Fruit fly (Drosophila melanogaster) whole organism, adult: ENCODE results near the gene CG17186.

Source experiments
- CG11617 ChIP-seq: fragments of 200-800 bp; sonication (Bioruptor generic); optimal IDR thresholded peaks from 2 replicates; lab custom pipeline; 2017; ENCODE audit warnings: mild to moderate bottlenecking, missing biosample characterization, missing genetic modification reagents, missing genetic modification characterization
- CG12768 ChIP-seq: fragments of 200-800 bp; sonication (Bioruptor generic); optimal IDR thresholded peaks from 2 replicates; lab custom pipeline; 2017; ENCODE audit warnings: missing biosample characterization, missing genetic modification characterization, mild to moderate bottlenecking, moderate library complexity, missing genetic modification reagents
- CG14711 ChIP-seq: fragments of 200-800 bp; sonication (Bioruptor generic); optimal IDR thresholded peaks from 2 replicates; lab custom pipeline; 2018; ENCODE audit warnings: missing biosample characterization, mild to moderate bottlenecking, missing genetic modification characterization, moderate library complexity
- CG1620 ChIP-seq: fragments of 200-800 bp; sonication (Bioruptor generic); optimal IDR thresholded peaks from 2 replicates; lab custom pipeline; 2016; ENCODE audit warnings: missing biosample characterization, missing genetic modification characterization
- CG33017 ChIP-seq: fragments of 200-800 bp; sonication (Bioruptor generic); optimal IDR thresholded peaks from 2 replicates; lab custom pipeline; 2018; ENCODE audit warnings: missing biosample characterization, mild to moderate bottlenecking, missing genetic modification characterization, moderate library complexity
- CG5204 ChIP-seq: fragments of 200-800 bp; sonication (Bioruptor generic); optimal IDR thresholded peaks from 2 replicates; lab custom pipeline; 2016; ENCODE audit warnings: missing biosample characterization, missing genetic modification characterization
- CG7045 ChIP-seq: fragments of 200-800 bp; sonication (Bioruptor generic); optimal IDR thresholded peaks from 2 replicates; lab custom pipeline; 2017; ENCODE audit warnings: missing biosample characterization, mild to moderate bottlenecking, missing genetic modification characterization
- CG7101 ChIP-seq: fragments of 200-800 bp; sonication (Bioruptor generic); optimal IDR thresholded peaks from 2 replicates; lab custom pipeline; 2018; ENCODE audit warnings: missing biosample characterization, mild to moderate bottlenecking, missing genetic modification characterization, moderate library complexity
- Clk ChIP-seq: fragments of 200-800 bp; sonication (Bioruptor generic); optimal IDR thresholded peaks from 2 replicates; lab custom pipeline; 2017; ENCODE audit warnings: missing biosample characterization, missing genetic modification characterization
- Crg-1 ChIP-seq: fragments of 200-800 bp; sonication (Bioruptor generic); optimal IDR thresholded peaks from 2 replicates; lab custom pipeline; 2016; ENCODE audit warnings: missing biosample characterization, missing genetic modification characterization
- Hr96 ChIP-seq: fragments of 200-800 bp; sonication (Bioruptor generic); optimal IDR thresholded peaks from 2 replicates; lab custom pipeline; 2016; ENCODE audit warnings: missing biosample characterization, missing genetic modification characterization
- Mnt ChIP-seq: fragments of 200-800 bp; sonication (Bioruptor generic); optimal IDR thresholded peaks from 2 replicates; lab custom pipeline; 2016; ENCODE audit warnings: missing biosample characterization, mild to moderate bottlenecking, missing genetic modification characterization
- bab1 ChIP-seq: fragments of 200-800 bp; sonication (Bioruptor generic); optimal IDR thresholded peaks from 3 replicates; lab custom pipeline; 2019; ENCODE audit warnings: missing biosample characterization, mild to moderate bottlenecking, missing genetic modification characterization, moderate library complexity
- cic ChIP-seq: fragments of 200-800 bp; sonication (Bioruptor generic); optimal IDR thresholded peaks from 2 replicates; lab custom pipeline; 2017; ENCODE audit warnings: missing biosample characterization, mild to moderate bottlenecking, missing genetic modification characterization, moderate library complexity
- cnc ChIP-seq, 2 experiments: fragments of >200 bp; optimal IDR thresholded peaks; 2 replicates each; lab custom pipeline; 2017
- kay ChIP-seq: fragments of 200-800 bp; sonication (Bioruptor generic); peaks from one replicate; lab custom pipeline; 2016; ENCODE audit warnings: missing biosample characterization, missing genetic modification characterization, borderline replicate concordance
- ovo ChIP-seq: fragments of 200-800 bp; sonication (Bioruptor generic); optimal IDR thresholded peaks from 2 replicates; lab custom pipeline; 2016; ENCODE audit warnings: missing biosample characterization, missing genetic modification characterization
- pad ChIP-seq: fragments of 200-800 bp; sonication (Bioruptor generic); optimal IDR thresholded peaks from 3 replicates; lab custom pipeline; 2017; ENCODE audit warnings: missing biosample characterization, missing genetic modification characterization, mild to moderate bottlenecking, moderate library complexity, missing genetic modification reagents
- tj ChIP-seq: fragments of 200-800 bp; sonication (Bioruptor generic); optimal IDR thresholded peaks from 3 replicates; lab custom pipeline; 2017; ENCODE audit warnings: missing biosample characterization, mild to moderate bottlenecking, missing genetic modification characterization, moderate library complexity
- toe ChIP-seq: fragments of 200-800 bp; sonication (Bioruptor generic); optimal IDR thresholded peaks from 2 replicates; lab custom pipeline; 2016; ENCODE audit warnings: missing biosample characterization, missing genetic modification characterization

CG17186 gene

DNA sequence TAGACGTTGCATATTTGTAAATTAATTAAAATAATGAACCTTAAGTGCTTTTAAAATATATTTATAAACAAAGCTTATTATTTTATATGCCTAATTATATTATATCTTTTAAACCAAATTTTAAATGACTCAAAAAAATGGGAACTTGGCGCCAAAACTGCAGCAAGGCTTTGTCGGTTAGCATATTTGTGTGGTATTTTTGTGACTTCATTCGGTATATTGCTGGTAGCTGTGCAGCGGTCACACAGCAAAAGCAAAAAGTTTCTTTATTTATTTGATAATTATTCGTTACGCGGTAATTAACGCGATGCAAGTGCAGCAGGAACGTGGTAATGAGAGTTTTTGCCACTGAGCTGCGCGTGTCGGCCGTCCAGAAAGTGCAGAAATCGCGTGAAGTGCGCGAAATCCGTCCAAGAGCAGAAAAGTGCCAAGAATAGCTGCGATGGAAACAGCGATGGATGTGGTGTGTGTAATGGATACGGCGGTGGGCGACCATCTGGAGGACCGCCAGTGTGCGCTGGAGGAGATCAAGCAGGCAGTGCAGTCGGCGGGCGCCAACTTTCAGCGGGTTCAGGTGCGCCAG is 2.2 kb upstream of the CG17186 start, which contains the start of gene Ask1:
Ask1 (plus strand) TSS at position 250 of the 583 bp plus-strand sequence.
- TF ChIP-seq CG11617 (no peak), bab1 (GFP tag; lab: Kevin White, UChicago) (peak; percentile 39)

DNA sequence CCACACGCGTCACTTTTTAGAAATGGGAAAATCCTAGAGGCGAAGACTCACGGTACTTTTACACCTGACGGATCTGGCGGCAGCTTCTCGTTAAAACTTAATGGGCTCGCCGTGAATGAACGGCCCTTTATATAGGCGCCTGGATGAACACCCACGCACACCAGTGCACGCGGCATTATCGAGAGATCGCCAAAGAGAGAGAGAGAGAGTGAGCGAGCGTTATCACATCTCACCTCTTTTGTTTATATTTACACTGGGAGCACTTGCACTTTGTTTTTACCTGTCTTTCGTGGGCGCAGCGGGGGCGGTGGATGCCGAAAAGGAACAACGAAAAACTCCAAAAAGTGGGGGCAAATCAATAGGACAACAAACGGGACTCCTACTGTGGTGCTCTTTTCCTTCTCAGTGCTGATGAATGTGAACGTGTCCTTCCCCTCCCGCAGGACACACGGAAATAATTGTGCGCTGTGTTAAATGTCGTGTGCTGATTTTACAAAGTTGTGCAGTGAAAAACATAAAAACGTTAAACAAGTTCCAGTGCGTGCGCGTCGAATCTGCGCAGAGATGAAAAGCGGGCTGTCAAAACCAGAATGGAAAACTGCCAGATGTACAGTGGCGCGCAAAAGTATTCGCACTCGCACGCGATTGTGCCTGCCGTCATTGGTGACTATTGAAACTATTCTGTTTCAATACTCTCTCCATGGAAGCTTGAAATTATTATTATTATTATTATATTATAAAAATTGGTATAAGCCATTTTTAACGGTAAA is 2.0 kb downstream of the CG17186 start, which contains the start of gene Mrp5:
Mrp5 (minus strand) TSS at position 561 of the 770 bp plus-strand sequence.
- TF ChIP-seq CG5204 (GFP tag; lab: Kevin White, UChicago) (no peak), Mnt (GFP tag; lab: Kevin White, UChicago) (no peak), pad (GFP tag; lab: Kevin White, UChicago) (peak; percentile 42), CG12768 (peak; percentile 56), CG33017 (no peak), CG1620 (no peak), Hr96 (GFP tag; lab: Kevin White, UChicago) (peak; percentile 30), toe (GFP tag; lab: Kevin White, UChicago) (no peak), CG11617 (no peak), tj (GFP tag; lab: Kevin White, UChicago) (no peak), cic (GFP tag; lab: Kevin White, UChicago) (peak; percentile 61), cnc (optimal IDR thresholded peaks at IDR 0.05; lab: Kevin White, UChicago) (no peak), CG14711 (tag; lab: Kevin White, UChicago) (no peak)

DNA sequence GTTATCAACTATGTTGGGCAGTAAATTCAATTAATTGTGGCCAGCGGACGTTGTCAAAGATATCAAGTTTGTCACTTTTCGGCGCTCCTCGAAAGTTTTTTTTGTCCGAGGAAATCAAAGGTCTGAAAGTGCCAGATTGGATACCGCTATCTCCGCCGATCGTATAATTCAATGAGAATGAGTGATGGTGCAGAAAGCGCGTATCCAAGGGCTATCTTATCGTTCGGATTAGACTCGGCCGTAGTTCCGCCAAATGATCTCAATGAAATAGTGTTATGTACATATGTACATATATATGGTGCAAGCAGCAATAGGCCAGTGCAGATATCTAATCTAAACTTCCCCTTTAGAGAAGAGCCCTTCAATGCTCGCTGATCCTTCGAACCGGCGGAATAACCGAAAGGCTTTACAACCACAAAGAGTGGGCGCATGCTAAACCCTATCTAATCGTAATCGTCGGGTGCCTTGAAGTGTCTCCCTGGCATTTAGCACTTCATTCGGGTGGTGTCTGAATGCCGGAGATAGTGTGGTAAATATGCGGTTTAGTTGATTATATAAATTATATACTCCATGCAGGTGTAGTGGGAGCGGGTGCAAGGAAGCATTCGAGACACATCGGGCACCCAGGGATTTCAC is 4.1 kb downstream of the CG17186 start:
- TF ChIP-seq toe (GFP tag; lab: Kevin White, UChicago) (no peak), cic (GFP tag; lab: Kevin White, UChicago) (peak; percentile 90), Crg-1 (GFP tag; lab: Kevin White, UChicago) (peak; percentile 8), Mnt (GFP tag; lab: Kevin White, UChicago) (peak; percentile 2)

DNA sequence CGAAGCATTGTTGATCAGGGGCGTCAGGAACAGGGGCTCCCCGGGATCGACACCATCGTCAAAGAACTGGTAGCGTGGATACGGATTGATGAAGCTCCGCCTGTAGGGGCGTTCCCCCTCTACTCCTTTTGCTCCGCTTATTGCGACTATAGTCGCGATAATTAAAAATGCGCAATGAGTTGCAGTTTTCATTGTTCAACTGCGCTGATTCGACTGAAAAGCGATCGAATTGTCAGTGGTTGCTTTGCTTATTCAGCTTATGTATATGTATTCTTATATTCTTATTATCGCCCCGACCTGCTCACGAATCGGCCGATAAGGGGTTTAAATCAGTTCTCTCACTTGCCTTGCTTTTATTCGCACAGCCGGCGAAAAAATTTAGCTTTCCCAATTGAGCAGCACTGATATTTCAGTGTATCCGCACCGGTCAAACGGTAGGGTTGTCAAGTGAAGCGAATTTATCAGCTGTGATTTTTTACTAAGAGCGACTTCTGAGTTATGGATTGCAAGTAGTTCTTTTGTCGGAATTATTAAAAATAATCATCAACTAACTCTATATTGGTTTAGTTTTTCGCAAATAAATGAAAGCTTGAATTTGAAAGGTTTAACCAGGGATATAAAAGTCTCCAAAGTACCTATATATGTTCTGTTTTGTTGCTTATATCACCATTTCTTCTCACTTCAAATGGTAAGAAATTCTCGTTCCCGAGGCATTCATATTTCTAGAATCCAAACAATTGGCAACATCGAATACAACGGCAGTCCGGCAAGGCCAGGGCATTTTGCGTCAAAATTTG is 13.1 kb downstream of the CG17186 start, which contains the start of the genes CG4572 and CG4686:
CG4572 (minus strand) TSS at position 415 of the 797 bp plus-strand sequence.
CG4686 (plus strand) TSS at position 518 of the 797 bp plus-strand sequence.
- TF ChIP-seq cic (GFP tag; lab: Kevin White, UChicago) (peak; percentile 75), Hr96 (GFP tag; lab: Kevin White, UChicago) (peak; percentile 91), pad (GFP tag; lab: Kevin White, UChicago) (peak; percentile 69), CG7101 (peak; percentile 77), tj (GFP tag; lab: Kevin White, UChicago) (peak; percentile 99), cnc (optimal IDR thresholded peaks at IDR 0.05; lab: Kevin White, UChicago) (peak; percentile 84 to 96), CG33017 (peak; percentile 72), Mnt (GFP tag; lab: Kevin White, UChicago) (peak; percentile 55), bab1 (GFP tag; lab: Kevin White, UChicago) (peak; percentile 82), CG7045 (GFP tag; lab: Kevin White, UChicago) (peak; percentile 88), CG11617 (peak; percentile 87), toe (GFP tag; lab: Kevin White, UChicago) (peak; percentile 77), CG12768 (peak; percentile 78), ovo (GFP tag; lab: Kevin White, UChicago) (peak; percentile 64), CG5204 (GFP tag; lab: Kevin White, UChicago) (peak; percentile 90), Crg-1 (GFP tag; lab: Kevin White, UChicago) (peak; percentile 82), Clk (GFP tag; lab: Kevin White, UChicago) (peak; percentile 65), CG1620 (peak; percentile 73), kay (GFP tag; lab: Kevin White, UChicago) (no peak), CG14711 (tag; lab: Kevin White, UChicago) (peak; percentile 97)

DNA sequence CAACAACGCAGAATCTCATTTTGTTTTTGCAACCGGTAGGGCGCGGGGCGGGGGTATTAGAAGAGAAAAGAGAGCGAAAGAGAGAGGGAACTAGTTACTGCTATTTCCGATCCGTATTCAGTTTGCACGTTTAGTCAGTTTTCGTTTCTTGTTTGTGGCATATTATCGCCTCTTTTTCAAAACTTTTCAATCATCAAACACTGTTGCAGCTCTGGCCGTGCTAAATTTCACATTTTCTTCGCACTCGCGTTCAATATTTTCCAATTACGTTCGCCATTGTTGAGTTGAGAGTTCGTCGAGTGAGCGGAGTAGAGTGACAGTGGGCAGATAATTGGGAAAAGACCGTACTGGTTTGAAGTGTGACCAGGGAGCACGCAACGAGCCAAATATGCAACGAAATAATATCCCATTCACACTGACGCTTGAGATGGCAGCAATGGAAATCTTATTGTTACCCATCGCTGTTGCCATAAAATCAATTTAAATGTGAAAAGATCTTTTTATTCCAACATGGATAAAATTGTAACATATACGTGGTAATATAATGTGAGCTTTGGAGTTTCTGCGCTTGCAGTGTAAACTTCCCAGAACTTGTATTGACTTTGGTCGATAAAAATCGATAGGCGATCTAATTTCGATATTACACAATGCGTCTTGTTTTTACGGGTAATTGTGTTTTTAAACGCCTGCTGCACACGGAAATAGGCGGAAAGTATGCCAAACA is 16.2 kb downstream of the CG17186 start, which contains the start of the genes Ire1 and Mrm2:
Ire1 (minus strand) TSS at position 296 of the 724 bp plus-strand sequence.
Mrm2 (plus strand) TSS at position 615 of the 724 bp plus-strand sequence.
- TF ChIP-seq toe (GFP tag; lab: Kevin White, UChicago) (peak; percentile 94), Crg-1 (GFP tag; lab: Kevin White, UChicago) (peak; percentile 66), tj (GFP tag; lab: Kevin White, UChicago) (peak; percentile 45), CG7045 (GFP tag; lab: Kevin White, UChicago) (peak; percentile 67), CG11617 (peak; percentile 78), ovo (GFP tag; lab: Kevin White, UChicago) (peak; percentile 77), CG1620 (peak; percentile 88), Clk (GFP tag; lab: Kevin White, UChicago) (peak; percentile 70), Mnt (GFP tag; lab: Kevin White, UChicago) (peak; percentile 59), CG14711 (tag; lab: Kevin White, UChicago) (peak; percentile 53), kay (GFP tag; lab: Kevin White, UChicago) (no peak), Hr96 (GFP tag; lab: Kevin White, UChicago) (peak; percentile 86), cnc (optimal IDR thresholded peaks at IDR 0.05; lab: Kevin White, UChicago) (no peak), bab1 (GFP tag; lab: Kevin White, UChicago) (peak; percentile 42), pad (GFP tag; lab: Kevin White, UChicago) (peak; percentile 61), cic (GFP tag; lab: Kevin White, UChicago) (peak; percentile 13), CG33017 (peak; percentile 38), CG5204 (GFP tag; lab: Kevin White, UChicago) (no peak), CG12768 (peak; percentile 67), CG7101 (peak; percentile 73)
